Worm (Caenorhabditis elegans) whole organism, L1 larva: ENCODE data around the gene clec-49.

Source experiments
- C34B4.2 ChIP-seq: sonication (generic microtip); optimal IDR thresholded peaks from 2 replicates; lab custom pipeline; 2017; ENCODE audit warnings: mild to moderate bottlenecking, missing genetic modification characterization, missing compliant biosample characterization
- aha-1 ChIP-seq: fragments of 150-350 bp; optimal IDR thresholded peaks from 2 replicates; lab custom pipeline; 2014; ENCODE audit warnings: missing biosample characterization, missing genetic modification characterization
- alr-1 ChIP-seq: fragments of 200-800 bp; sonication (Bioruptor generic); optimal IDR thresholded peaks from 2 replicates; lab custom pipeline; 2018; ENCODE audit warnings: borderline replicate concordance, mild to moderate bottlenecking, missing genetic modification characterization, missing compliant biosample characterization
- ama-1 ChIP-seq: fragments of 150-350 bp; optimal IDR thresholded peaks from 2 replicates; lab custom pipeline; 2014
- ceh-63 ChIP-seq: fragments of 200-800 bp; sonication (Bioruptor generic); optimal IDR thresholded peaks from 2 replicates; lab custom pipeline; 2018; ENCODE audit warnings: mild to moderate bottlenecking, missing genetic modification characterization, missing compliant biosample characterization
- ceh-8 ChIP-seq: fragments of 200-800 bp; sonication (Bioruptor generic); optimal IDR thresholded peaks from 2 replicates; lab custom pipeline; 2018; ENCODE audit warnings: mild to moderate bottlenecking, missing genetic modification characterization, moderate library complexity, missing compliant biosample characterization
- ceh-82 ChIP-seq, 3 experiments: fragments of 150-350 bp in 1 of 3; sonication (generic microtip) in 2 of 3; optimal IDR thresholded peaks; 2 replicates each; lab custom pipeline; 2014 to 2017; ENCODE audit warnings: missing biosample characterization in 3 of 3, missing genetic modification characterization in 3 of 3
- ceh-88 ChIP-seq: fragments of 200-800 bp; sonication (Bioruptor generic); IDR thresholded peaks from 2 replicates; pipeline ENCODE4 v1.3.6; 2022; ENCODE audit warnings: missing genetic modification characterization, missing compliant biosample characterization
- ceh-90 ChIP-seq: sonication (generic microtip); optimal IDR thresholded peaks from 2 replicates; lab custom pipeline; 2016; ENCODE audit warnings: missing genetic modification characterization, missing compliant biosample characterization
- dsc-1 ChIP-seq: sonication (generic microtip); optimal IDR thresholded peaks from 2 replicates; lab custom pipeline; 2016; ENCODE audit warnings: mild to moderate bottlenecking, missing genetic modification characterization, missing compliant biosample characterization
- efl-3 ChIP-seq: fragments of 200-800 bp; sonication (Bioruptor generic); optimal IDR thresholded peaks from 2 replicates; lab custom pipeline; 2018; ENCODE audit warnings: mild to moderate bottlenecking, missing genetic modification characterization, missing compliant biosample characterization
- egl-13 ChIP-seq: sonication (generic microtip); optimal IDR thresholded peaks from 2 replicates; lab custom pipeline; 2016; ENCODE audit warnings: missing genotype, missing genetic modification reagents, missing genetic modification characterization, missing compliant biosample characterization
- egl-27 ChIP-seq, 2 experiments: fragments of 150-350 bp in 1 of 2; sonication (generic microtip); optimal IDR thresholded peaks; 3 replicates each; lab custom pipeline; 2017 to 2018; ENCODE audit warnings: missing biosample characterization in 2 of 2, missing genetic modification characterization in 2 of 2, missing genetic modification reagents in 2 of 2
- fkh-10 ChIP-seq: sonication (generic microtip); optimal IDR thresholded peaks from 2 replicates; lab custom pipeline; 2017; ENCODE audit warnings: missing biosample characterization, missing genetic modification reagents, missing genetic modification characterization
- fkh-4 ChIP-seq: sonication (generic microtip); optimal IDR thresholded peaks from 2 replicates; lab custom pipeline; 2016; ENCODE audit warnings: missing compliant biosample characterization, missing genetic modification characterization, borderline replicate concordance
- hlh-17 ChIP-seq: fragments of 200-800 bp; sonication (Bioruptor generic); optimal IDR thresholded peaks from 2 replicates; lab custom pipeline; 2018; ENCODE audit warnings: missing genetic modification characterization, mild to moderate bottlenecking, missing compliant biosample characterization, moderate library complexity, borderline replicate concordance
- hlh-4 ChIP-seq: sonication (generic microtip); optimal IDR thresholded peaks from 2 replicates; lab custom pipeline; 2016; ENCODE audit warnings: mild to moderate bottlenecking, missing genetic modification characterization, missing compliant biosample characterization
- hpl-2 ChIP-seq: fragments of 150-350 bp; optimal IDR thresholded peaks from 2 replicates; lab custom pipeline; 2014; ENCODE audit warnings: missing biosample characterization, missing genetic modification reagents, missing genetic modification characterization
- isw-1 ChIP-seq: fragments of 200-800 bp; sonication (Bioruptor generic); IDR thresholded peaks from 2 replicates; pipeline ENCODE4 v1.3.6; 2022; ENCODE audit warnings: missing genetic modification characterization, missing compliant biosample characterization
- jun-1 ChIP-seq: fragments of 150-350 bp; optimal IDR thresholded peaks from 2 replicates; lab custom pipeline; 2014; ENCODE audit warnings: missing biosample characterization, missing genetic modification reagents, missing genetic modification characterization
- lin-15B ChIP-seq: fragments of 150-350 bp; sonication (generic microtip); optimal IDR thresholded peaks from 3 replicates; lab custom pipeline; 2014; ENCODE audit warnings: missing biosample characterization, missing genetic modification characterization
- lin-39 ChIP-seq: fragments of 150-350 bp; optimal IDR thresholded peaks from 2 replicates; lab custom pipeline; 2014; ENCODE audit warnings: missing biosample characterization, missing genetic modification reagents, missing genetic modification characterization
- lir-3 ChIP-seq: sonication (generic microtip); optimal IDR thresholded peaks from 2 replicates; lab custom pipeline; 2016; ENCODE audit warnings: mild to moderate bottlenecking, missing genetic modification characterization, moderate library complexity, missing compliant biosample characterization; ENCODE audit not compliant: poor library complexity
- lsy-2 ChIP-seq, 2 experiments: fragments of 150-350 bp; optimal IDR thresholded peaks; 2 replicates each; lab custom pipeline; 2014; ENCODE audit warnings: missing biosample characterization in 2 of 2, missing genetic modification characterization in 2 of 2
- mab-9 ChIP-seq: fragments of 200-800 bp; sonication (Bioruptor generic); IDR thresholded peaks from 2 replicates; pipeline ENCODE4 v1.3.6; 2022; ENCODE audit warnings: missing genetic modification reagents, missing genetic modification characterization, missing compliant biosample characterization
- mef-2 ChIP-seq: fragments of 150-350 bp; optimal IDR thresholded peaks from 2 replicates; lab custom pipeline; 2014; ENCODE audit warnings: missing biosample characterization, missing genetic modification characterization
- mep-1 ChIP-seq: fragments of 150-350 bp; optimal IDR thresholded peaks from 2 replicates; lab custom pipeline; 2014; ENCODE audit warnings: missing biosample characterization, missing genetic modification characterization
- nhr-11 ChIP-seq: fragments of 150-350 bp; optimal IDR thresholded peaks from 2 replicates; lab custom pipeline; 2014; ENCODE audit warnings: missing biosample characterization, missing genetic modification characterization
- nhr-12 ChIP-seq: sonication (generic microtip); optimal IDR thresholded peaks from 2 replicates; lab custom pipeline; 2017; ENCODE audit warnings: missing biosample characterization, missing genetic modification characterization
- nhr-19 ChIP-seq: fragments of 200-800 bp; sonication (Bioruptor generic); conservative IDR thresholded peaks from 2 replicates; pipeline ENCODE4 v1.3.6; 2022; ENCODE audit warnings: missing genetic modification characterization, missing compliant biosample characterization
- nhr-20 ChIP-seq: sonication (generic microtip); optimal IDR thresholded peaks from 2 replicates; lab custom pipeline; 2016; ENCODE audit warnings: mild to moderate bottlenecking, missing genetic modification characterization, missing compliant biosample characterization
- nhr-28 ChIP-seq: fragments of 150-350 bp; optimal IDR thresholded peaks from 2 replicates; lab custom pipeline; 2014; ENCODE audit warnings: missing biosample characterization, missing genetic modification characterization
- nhr-71 ChIP-seq: sonication (generic microtip); optimal IDR thresholded peaks from 2 replicates; lab custom pipeline; 2016; ENCODE audit warnings: mild to moderate bottlenecking, missing genetic modification characterization, moderate library complexity, missing compliant biosample characterization
- nhr-76 ChIP-seq: sonication (generic microtip); optimal IDR thresholded peaks from 2 replicates; lab custom pipeline; 2017; ENCODE audit warnings: missing biosample characterization, missing genetic modification characterization
- nhr-77 ChIP-seq: fragments of 150-350 bp; optimal IDR thresholded peaks from 2 replicates; lab custom pipeline; 2014; ENCODE audit warnings: missing biosample characterization, missing genetic modification characterization
- nhr-84 ChIP-seq: sonication (generic microtip); optimal IDR thresholded peaks from 2 replicates; lab custom pipeline; 2017; ENCODE audit warnings: missing biosample characterization, missing genetic modification characterization
- nhr-85 ChIP-seq: sonication (generic microtip); peaks from one replicate; lab custom pipeline; 2016; ENCODE audit warnings: missing genetic modification characterization, inconsistent platforms, missing compliant biosample characterization
- pax-3 ChIP-seq: fragments of 200-800 bp; sonication (Bioruptor generic); optimal IDR thresholded peaks from 2 replicates; lab custom pipeline; 2018; ENCODE audit warnings: mild to moderate bottlenecking, missing genetic modification characterization, moderate library complexity, missing compliant biosample characterization
- pqm-1 ChIP-seq: sonication (generic microtip); optimal IDR thresholded peaks from 3 replicates; lab custom pipeline; 2017; ENCODE audit warnings: missing biosample characterization, missing genetic modification characterization
- rnt-1 ChIP-seq: sonication (generic microtip); optimal IDR thresholded peaks from 2 replicates; lab custom pipeline; 2016; ENCODE audit warnings: mild to moderate bottlenecking, missing genetic modification characterization, moderate library complexity, missing compliant biosample characterization
- skn-1 ChIP-seq: fragments of 150-350 bp; optimal IDR thresholded peaks from 2 replicates; lab custom pipeline; 2014; ENCODE audit warnings: missing biosample characterization, missing genetic modification characterization
- snpc-4 ChIP-seq: fragments of 150-350 bp; optimal IDR thresholded peaks from 2 replicates; lab custom pipeline; 2014; ENCODE audit warnings: missing biosample characterization, missing genetic modification characterization
- sup-37 ChIP-seq: fragments of 200-800 bp; sonication (Bioruptor generic); optimal IDR thresholded peaks from 2 replicates; lab custom pipeline; 2018; ENCODE audit warnings: mild to moderate bottlenecking, missing genetic modification characterization, missing compliant biosample characterization
- swsn-7 ChIP-seq: sonication (generic microtip); optimal IDR thresholded peaks from 2 replicates; lab custom pipeline; 2016; ENCODE audit warnings: missing genetic modification characterization, missing compliant biosample characterization
- tbx-2 ChIP-seq: sonication (generic microtip); optimal IDR thresholded peaks from 2 replicates; lab custom pipeline; 2016; ENCODE audit warnings: missing genetic modification characterization, missing compliant biosample characterization
- unc-62 ChIP-seq: fragments of 150-350 bp; optimal IDR thresholded peaks from 2 replicates; lab custom pipeline; 2014; ENCODE audit warnings: missing biosample characterization, missing genetic modification reagents, missing genetic modification characterization
- unc-86 ChIP-seq: sonication (generic microtip); optimal IDR thresholded peaks from 2 replicates; lab custom pipeline; 2016; ENCODE audit warnings: missing genetic modification characterization, missing compliant biosample characterization
- vab-15 ChIP-seq: sonication (generic microtip); optimal IDR thresholded peaks from 2 replicates; lab custom pipeline; 2017; ENCODE audit warnings: missing genotype, mild to moderate bottlenecking, missing genetic modification characterization, missing compliant biosample characterization
- xbp-1 ChIP-seq: sonication (generic microtip); optimal IDR thresholded peaks from 2 replicates; lab custom pipeline; 2016; ENCODE audit warnings: missing genetic modification characterization, missing compliant biosample characterization
- zip-4 ChIP-seq: fragments of 200-800 bp; sonication (Bioruptor generic); optimal IDR thresholded peaks from 2 replicates; lab custom pipeline; 2018; ENCODE audit warnings: mild to moderate bottlenecking, missing genetic modification characterization, moderate library complexity, missing compliant biosample characterization
- ztf-4 ChIP-seq: fragments of 150-350 bp; optimal IDR thresholded peaks from 2 replicates; lab custom pipeline; 2014; ENCODE audit warnings: missing biosample characterization, missing genetic modification characterization

The clec-49 gene

DNA sequence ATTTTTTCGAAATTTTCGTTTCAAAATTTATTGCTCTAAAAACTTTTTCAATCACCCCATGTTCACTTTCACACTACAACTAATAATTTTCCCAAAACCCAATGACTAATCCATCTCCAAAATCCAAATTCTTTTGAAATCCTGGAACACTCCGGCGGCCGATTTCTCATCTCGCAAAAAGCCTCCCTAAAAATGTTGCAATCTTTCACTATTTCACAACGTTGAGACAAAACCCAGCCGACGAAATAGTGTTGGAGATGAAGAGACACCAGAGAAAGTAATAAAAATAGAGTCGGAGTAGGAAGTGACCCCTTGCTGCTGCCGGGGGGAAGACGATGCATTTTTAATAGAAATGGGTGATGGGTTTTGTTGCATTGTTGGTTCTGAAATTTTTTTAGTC is 26.4 kb downstream of the clec-49 start:
- TF ChIP-seq fkh-4: no peak
- TF ChIP-seq egl-13: no peak
- no peak for TF ChIP-seq ceh-88 (GFP tag; lab: Robert Waterston, UW)
- TF ChIP-seq nhr-28 (tag; lab: Kevin White, UChicago): no peak
- TF ChIP-seq skn-1 (tag; lab: Kevin White, UChicago): no peak
- TF ChIP-seq C34B4.2 (tag; lab: Kevin White, UChicago): no peak
- no peak for TF ChIP-seq nhr-84 (tag; lab: Kevin White, UChicago)
- no peak for TF ChIP-seq fkh-10 (GFP tag; lab: Kevin White, UChicago)
- TF ChIP-seq sup-37 (GFP tag; lab: Kevin White, UChicago): no peak
- TF ChIP-seq mab-9: no peak
- TF ChIP-seq lsy-2 (tag; optimal IDR thresholded peaks at IDR 0.05; lab: Kevin White, UChicago): no peak
- no peak for TF ChIP-seq hlh-17
- TF ChIP-seq rnt-1 (tag; lab: Kevin White, UChicago): peak; percentile 40
- no peak for TF ChIP-seq snpc-4 (tag; lab: Kevin White, UChicago)
- peak; percentile 19 for TF ChIP-seq unc-86 (tag; lab: Kevin White, UChicago)
- no peak for TF ChIP-seq ceh-63 (GFP tag; lab: Kevin White, UChicago)
- no peak for TF ChIP-seq nhr-11 (tag; lab: Kevin White, UChicago)
- peak in 2 of 3 experiments; percentile 3 to 4 for TF ChIP-seq ceh-82 (tag; optimal IDR thresholded peaks at IDR 0.05; lab: Kevin White, UChicago)
- no peak for TF ChIP-seq lin-39 (tag; lab: Kevin White, UChicago)
- no peak for TF ChIP-seq aha-1 (tag; lab: Kevin White, UChicago)
- no peak for TF ChIP-seq pax-3 (tag; lab: Kevin White, UChicago)
- TF ChIP-seq pqm-1 (tag; lab: Kevin White, UChicago): no peak
- TF ChIP-seq isw-1 (GFP tag; lab: Robert Waterston, UW): no peak
- no peak for TF ChIP-seq hlh-4 (tag; lab: Kevin White, UChicago)
- TF ChIP-seq tbx-2 (tag; lab: Kevin White, UChicago): no peak
- no peak for TF ChIP-seq nhr-19 (GFP tag; lab: Robert Waterston, UW)
- peak; percentile 31 for TF ChIP-seq nhr-85 (tag; lab: Kevin White, UChicago)

DNA sequence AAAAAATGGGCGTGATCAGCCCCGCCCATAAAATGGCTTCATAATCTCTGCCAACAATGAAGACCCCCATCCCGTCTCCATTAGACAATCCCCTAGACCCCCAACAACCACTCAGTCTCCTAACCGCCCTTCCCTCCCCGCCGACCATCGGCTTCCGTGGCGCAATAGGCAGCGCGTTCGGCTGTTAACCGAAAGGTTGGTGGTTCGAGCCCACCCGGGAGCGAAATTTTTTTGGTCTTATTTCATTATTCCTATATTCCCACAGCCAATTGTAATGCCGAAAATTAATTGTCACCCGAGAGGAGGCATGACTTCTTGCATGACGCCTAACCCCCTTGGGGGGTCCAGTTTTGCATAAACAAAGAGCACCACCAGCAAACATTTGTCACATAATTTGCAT is 28.1 kb downstream of the clec-49 start:
- no peak for TF ChIP-seq efl-3
- TF ChIP-seq hpl-2 (GFP tag; lab: Kevin White, UChicago): no peak
- TF ChIP-seq unc-62: no peak
- TF ChIP-seq vab-15 (tag; lab: Kevin White, UChicago): no peak
- no peak for TF ChIP-seq egl-27 (tag; optimal IDR thresholded peaks at IDR 0.05; lab: Kevin White, UChicago)
- no peak for TF ChIP-seq xbp-1
- no peak for TF ChIP-seq lin-15B
- TF ChIP-seq unc-86 (tag; lab: Kevin White, UChicago): no peak
- peak; percentile 43 for TF ChIP-seq nhr-19 (GFP tag; lab: Robert Waterston, UW)
- no peak for TF ChIP-seq ama-1
- TF ChIP-seq mep-1 (tag; lab: Kevin White, UChicago): no peak
- no peak for TF ChIP-seq sup-37 (GFP tag; lab: Kevin White, UChicago)
- no peak for TF ChIP-seq nhr-84 (tag; lab: Kevin White, UChicago)
- no peak for TF ChIP-seq mef-2 (tag; lab: Kevin White, UChicago)
- no peak for TF ChIP-seq mab-9
- no peak for TF ChIP-seq alr-1 (tag; lab: Kevin White, UChicago)
- TF ChIP-seq lin-39 (tag; lab: Kevin White, UChicago): no peak
- TF ChIP-seq nhr-11 (tag; lab: Kevin White, UChicago): no peak
- no peak for TF ChIP-seq nhr-71 (tag; lab: Kevin White, UChicago)
- TF ChIP-seq nhr-20 (tag; lab: Kevin White, UChicago): no peak
- TF ChIP-seq dsc-1 (tag; lab: Kevin White, UChicago): peak; percentile 43
- no peak for TF ChIP-seq hlh-17
- TF ChIP-seq ztf-4 (tag; lab: Kevin White, UChicago): no peak
- TF ChIP-seq nhr-76 (tag; lab: Kevin White, UChicago): no peak
- peak; percentile 4 for TF ChIP-seq swsn-7 (tag; lab: Kevin White, UChicago)
- no peak for TF ChIP-seq jun-1
- no peak for TF ChIP-seq skn-1 (tag; lab: Kevin White, UChicago)
- TF ChIP-seq nhr-12 (tag; lab: Kevin White, UChicago): no peak
- TF ChIP-seq nhr-77 (tag; lab: Kevin White, UChicago): no peak
- no peak for TF ChIP-seq lir-3 (tag; lab: Kevin White, UChicago)
- no peak for TF ChIP-seq aha-1 (tag; lab: Kevin White, UChicago)
- TF ChIP-seq ceh-63 (GFP tag; lab: Kevin White, UChicago): no peak
- TF ChIP-seq ceh-8 (GFP tag; lab: Kevin White, UChicago): no peak
- no peak for TF ChIP-seq zip-4 (GFP tag; lab: Kevin White, UChicago)
- no peak for TF ChIP-seq ceh-90 (tag; lab: Kevin White, UChicago)
